Worm (Caenorhabditis elegans) whole organism, L2 larva: Measurements from ENCODE around the gene ZC477.2.

Experiments
- lin-11 ChIP-seq: fragments of 150-350 bp; sonication (generic microtip); optimal IDR thresholded peaks from 2 replicates; lab custom pipeline; 2014; ENCODE audit warnings: missing biosample characterization, missing genetic modification characterization, inconsistent platforms, mixed read lengths
- unc-39 ChIP-seq: fragments of 150-350 bp; optimal IDR thresholded peaks from 2 replicates; lab custom pipeline; 2014; ENCODE audit warnings: missing biosample characterization, missing genetic modification characterization
- ztf-11 ChIP-seq: sonication (generic microtip); optimal IDR thresholded peaks from 2 replicates; lab custom pipeline; 2017; ENCODE audit warnings: missing biosample characterization, missing genetic modification characterization

ce11 chrIV:7111354-7111753 is 3.4 kb downstream of the ZC477.2 start, which contains the start of the genes ZC477.7 and ssq-3:
- no peak for TF ChIP-seq unc-39 (tag; lab: Kevin White, UChicago)
- no peak for TF ChIP-seq ztf-11 (tag; lab: Kevin White, UChicago)
- no peak for TF ChIP-seq lin-11
